Fruit fly (Drosophila melanogaster): Measurements from ENCODE around the gene GCC185.

DNA sequence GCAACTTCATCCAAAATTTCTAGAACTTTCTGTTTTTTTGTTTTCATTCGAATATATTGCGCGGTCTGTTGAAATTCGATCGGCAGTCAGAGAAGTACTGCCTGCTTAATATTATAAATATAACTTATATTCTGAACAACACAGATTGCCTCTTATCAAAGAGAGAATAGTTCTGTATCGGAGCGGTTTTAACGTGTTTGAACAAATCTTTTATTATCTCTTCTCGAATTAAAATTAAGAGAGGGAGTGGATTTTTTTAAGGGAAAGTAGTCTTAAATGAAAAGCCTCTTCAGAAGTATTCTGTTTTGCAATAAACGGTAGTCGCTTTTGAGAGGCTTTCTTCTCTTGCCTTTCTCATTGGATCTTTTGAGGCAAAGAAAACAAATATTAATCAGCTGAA, 28.0 kb upstream of the GCC185 start:
- TF ChIP-seq Gug (GFP tag; IDR thresholded peaks at IDR 0.05) (no peak), Sox102F (GFP tag; optimal IDR thresholded peaks at IDR 0.05) (no peak), Lpt (GFP tag; optimal IDR thresholded peaks at IDR 0.05) (no peak), spab (GFP tag; optimal IDR thresholded peaks at IDR 0.05) (no peak), OdsH (GFP tag; optimal IDR thresholded peaks at IDR 0.05) (no peak), CG6163 (GFP tag; IDR thresholded peaks at IDR 0.05) (no peak), Ets21C (GFP tag; optimal IDR thresholded peaks at IDR 0.05) (no peak), topi (GFP tag; optimal IDR thresholded peaks at IDR 0.05) (no peak), acj6 (GFP tag; optimal IDR thresholded peaks at IDR 0.05) (no peak), Eip75B (GFP tag; optimal IDR thresholded peaks at IDR 0.05) (no peak), esn (GFP tag; optimal IDR thresholded peaks at IDR 0.05) (no peak), dac (GFP tag; optimal IDR thresholded peaks at IDR 0.05) (no peak), CG15336 (GFP tag; IDR thresholded peaks at IDR 0.05) (no peak)

All from whole organism, prepupa.